Worm (Caenorhabditis elegans) whole organism, L4 larva: ENCODE results near the gene spe-27.

ENCODE experiments used
- F37D6.2 ChIP-seq: sonication (generic microtip); optimal IDR thresholded peaks from 2 replicates; lab custom pipeline; 2016; ENCODE audit warnings: mild to moderate bottlenecking, missing genetic modification characterization, missing compliant biosample characterization
- F44E2.7 ChIP-seq: fragments of 200-800 bp; sonication (Bioruptor generic); IDR thresholded peaks from 2 replicates; pipeline ENCODE4 v2.1.2; 2022; ENCODE audit warnings: missing genetic modification characterization, missing compliant biosample characterization
- R02D3.7 ChIP-seq: fragments of 150-350 bp; sonication (generic microtip); optimal IDR thresholded peaks from 3 replicates; lab custom pipeline; 2014; ENCODE audit warnings: missing biosample characterization, missing genetic modification characterization
- Y105C5A.15 ChIP-seq: fragments of 200-800 bp; sonication (Bioruptor generic); IDR thresholded peaks from 2 replicates; pipeline ENCODE4 v1.3.6; 2022; ENCODE audit warnings: missing genetic modification characterization, missing compliant biosample characterization
- aha-1 ChIP-seq: fragments of 150-350 bp; peaks from one replicate; lab custom pipeline; 2014; ENCODE audit warnings: missing biosample characterization, missing genetic modification characterization
- attf-4 ChIP-seq: sonication (generic microtip); optimal IDR thresholded peaks from 3 replicates; lab custom pipeline; 2017; ENCODE audit warnings: missing biosample characterization, missing genetic modification characterization
- ceh-28 ChIP-seq: fragments of 150-350 bp; optimal IDR thresholded peaks from 2 replicates; lab custom pipeline; 2014; ENCODE audit warnings: missing biosample characterization, missing genetic modification reagents, missing genetic modification characterization
- ces-1 ChIP-seq: fragments of 150-350 bp; sonication (generic microtip); optimal IDR thresholded peaks from 4 replicates; lab custom pipeline; 2014; ENCODE audit warnings: missing biosample characterization, missing genetic modification reagents, missing genetic modification characterization
- daf-16 ChIP-seq, 3 experiments: sonication (generic microtip); optimal IDR thresholded peaks; 2 replicates each; lab custom pipeline; 2016 to 2017; ENCODE audit warnings: missing genetic modification characterization in 3 of 3, missing genetic modification reagents in 3 of 3, mild to moderate bottlenecking in 2 of 3, missing compliant biosample characterization in 2 of 3, missing biosample characterization in 1 of 3, moderate library complexity in 1 of 3
- dmd-9 ChIP-seq: fragments of 200-800 bp; sonication (Bioruptor generic); IDR thresholded peaks from 2 replicates; pipeline ENCODE4 v1.3.6; 2022; ENCODE audit warnings: missing genetic modification reagents, missing genetic modification characterization, missing compliant biosample characterization
- duxl-1 ChIP-seq: sonication (generic microtip); optimal IDR thresholded peaks from 2 replicates; lab custom pipeline; 2016; ENCODE audit warnings: mild to moderate bottlenecking, missing genetic modification characterization, moderate library complexity, missing compliant biosample characterization; ENCODE audit not compliant: poor library complexity
- fkh-10 ChIP-seq: fragments of 150-350 bp; optimal IDR thresholded peaks from 2 replicates; lab custom pipeline; 2014; ENCODE audit warnings: missing biosample characterization, missing genetic modification reagents, missing genetic modification characterization
- hlh-30 ChIP-seq: sonication (generic microtip); optimal IDR thresholded peaks from 2 replicates; lab custom pipeline; 2017; ENCODE audit warnings: antibody characterized with exemption, mild to moderate bottlenecking, missing genetic modification characterization, missing compliant biosample characterization; ENCODE audit not compliant: insufficient read depth
- hmg-1.1 ChIP-seq: fragments of 200-800 bp; sonication (Bioruptor generic); IDR thresholded peaks from 2 replicates; pipeline ENCODE4 v1.3.6; 2022; ENCODE audit warnings: missing genetic modification reagents, missing genetic modification characterization, missing compliant biosample characterization
- lin-13 ChIP-seq: fragments of 150-350 bp; optimal IDR thresholded peaks from 2 replicates; lab custom pipeline; 2014; ENCODE audit warnings: missing biosample characterization, missing genetic modification reagents, missing genetic modification characterization
- lin-39 ChIP-seq: fragments of 150-350 bp; optimal IDR thresholded peaks from 2 replicates; lab custom pipeline; 2014; ENCODE audit warnings: missing biosample characterization, missing genetic modification reagents, missing genetic modification characterization
- lir-3 ChIP-seq: sonication (generic microtip); optimal IDR thresholded peaks from 2 replicates; lab custom pipeline; 2016; ENCODE audit warnings: mild to moderate bottlenecking, missing genetic modification characterization, missing compliant biosample characterization
- madf-5 ChIP-seq, 2 experiments: fragments of 200-800 bp; sonication (Bioruptor generic); IDR thresholded peaks; 2 replicates each; pipeline ENCODE4 v1.3.6; 2022; ENCODE audit warnings: missing compliant biosample characterization in 2 of 2, missing genetic modification characterization in 2 of 2
- mes-2 ChIP-seq: sonication (generic microtip); optimal IDR thresholded peaks from 2 replicates; lab custom pipeline; 2016; ENCODE audit warnings: missing genotype, mild to moderate bottlenecking, missing genetic modification characterization, missing compliant biosample characterization; ENCODE audit not compliant: poor library complexity, severe bottlenecking
- mxl-3 ChIP-seq: fragments of 200-800 bp; sonication (Bioruptor generic); optimal IDR thresholded peaks from 2 replicates; lab custom pipeline; 2018; ENCODE audit warnings: mild to moderate bottlenecking, missing genetic modification characterization, missing compliant biosample characterization
- nhr-25 ChIP-seq: sonication (generic microtip); optimal IDR thresholded peaks from 2 replicates; lab custom pipeline; 2017; ENCODE audit warnings: missing genetic modification characterization, mild to moderate bottlenecking, missing compliant biosample characterization, antibody characterized with exemption, moderate library complexity, borderline replicate concordance; ENCODE audit not compliant: insufficient read depth
- nhr-28 ChIP-seq: fragments of 150-350 bp; optimal IDR thresholded peaks from 2 replicates; lab custom pipeline; 2014; ENCODE audit warnings: missing biosample characterization, missing genetic modification characterization
- php-3 ChIP-seq: fragments of 200-800 bp; sonication (Bioruptor generic); IDR thresholded peaks from 2 replicates; pipeline ENCODE4 v1.3.6; 2022; ENCODE audit warnings: missing genetic modification reagents, missing genetic modification characterization, missing compliant biosample characterization
- saeg-2 ChIP-seq: fragments of 200-800 bp; sonication (Bioruptor generic); IDR thresholded peaks from 2 replicates; pipeline ENCODE4 v1.3.6; 2022; ENCODE audit warnings: missing genetic modification reagents, missing genetic modification characterization, missing compliant biosample characterization
- sdz-12 ChIP-seq: fragments of 200-800 bp; sonication (Bioruptor generic); optimal IDR thresholded peaks from 2 replicates; lab custom pipeline; 2018; ENCODE audit warnings: mild to moderate bottlenecking, missing genetic modification characterization, missing compliant biosample characterization
- skn-1 ChIP-seq: fragments of 150-350 bp; optimal IDR thresholded peaks from 2 replicates; lab custom pipeline; 2014; ENCODE audit warnings: missing biosample characterization, missing genetic modification characterization
- spr-3 ChIP-seq: fragments of 200-800 bp; sonication (Bioruptor generic); optimal IDR thresholded peaks from 2 replicates; lab custom pipeline; 2018; ENCODE audit warnings: mild to moderate bottlenecking, missing genetic modification characterization, missing compliant biosample characterization
- tra-1 ChIP-seq: fragments of 200-800 bp; sonication (Bioruptor generic); IDR thresholded peaks from 2 replicates; pipeline ENCODE4 v1.3.6; 2022; ENCODE audit warnings: missing genetic modification reagents, missing genetic modification characterization, missing compliant biosample characterization
- unc-62 ChIP-seq, 3 experiments: fragments of 150-350 bp in 1 of 3; sonication (generic microtip); optimal IDR thresholded peaks in 2 of 3; peaks in 1 of 3; 1 replicate in 1 of 3; 2 replicates in 2 of 3; lab custom pipeline; 2014 to 2017; ENCODE audit warnings: missing biosample characterization in 3 of 3, missing genetic modification characterization in 3 of 3, missing genetic modification reagents in 3 of 3, missing genotype in 1 of 3
- vab-7 ChIP-seq: fragments of 200-800 bp; sonication (Bioruptor generic); IDR thresholded peaks from 2 replicates; pipeline ENCODE4 v1.3.6; 2022; ENCODE audit warnings: missing genetic modification reagents, missing genetic modification characterization, missing compliant biosample characterization
- zfp-2 ChIP-seq: sonication (generic microtip); optimal IDR thresholded peaks from 2 replicates; lab custom pipeline; 2016; ENCODE audit warnings: mild to moderate bottlenecking, missing genetic modification characterization, missing compliant biosample characterization

The spe-27 gene

ce11 chrIV:5865818-5866217, at the start of gene spe-27:
TSS of gene spe-27 (minus strand) at chrIV:5865918.
- TF ChIP-seq Y105C5A.15 (GFP tag; lab: Robert Waterston, UW), result no peak
- TF ChIP-seq unc-62 (GFP tag; optimal IDR thresholded peaks at IDR 0.05 in 1 of 2; lab: Kevin White, UChicago), result no peak
- no peak for TF ChIP-seq unc-62 (tag; optimal IDR thresholded peaks at IDR 0.05; lab: Kevin White, UChicago)
- TF ChIP-seq nhr-28 (tag; lab: Kevin White, UChicago), result no peak

- TF ChIP-seq ces-1 (GFP tag; lab: Kevin White, UChicago) (peak; percentile 64), saeg-2 (no peak), attf-4 (tag; lab: Kevin White, UChicago) (no peak), zfp-2 (tag; lab: Kevin White, UChicago) (no peak), fkh-10 (peak; percentile 90), nhr-28 (tag; lab: Kevin White, UChicago) (no peak), F44E2.7 (GFP tag; lab: Robert Waterston, UW) (no peak), lin-13 (GFP tag; lab: Kevin White, UChicago) (no peak), hlh-30 (tag; lab: Kevin White, UChicago) (no peak), spr-3 (GFP tag; lab: Kevin White, UChicago) (no peak), F37D6.2 (no peak), hmg-1.1 (no peak), ceh-28 (tag; lab: Kevin White, UChicago) (no peak), sdz-12 (GFP tag; lab: Kevin White, UChicago) (no peak), mxl-3 (no peak), lin-39 (tag; lab: Kevin White, UChicago) (no peak), duxl-1 (tag; lab: Kevin White, UChicago) (no peak), aha-1 (peak; percentile 66), madf-5 (GFP tag; IDR thresholded peaks at IDR 0.05; lab: Robert Waterston, UW) (no peak), tra-1 (GFP tag; lab: Robert Waterston, UW) (no peak), unc-62 (GFP tag; optimal IDR thresholded peaks at IDR 0.05 in 1 of 2; lab: Kevin White, UChicago) (no peak), unc-62 (tag; optimal IDR thresholded peaks at IDR 0.05; lab: Kevin White, UChicago) (no peak)
- TF ChIP-seq, all 104 proteins: peak for 3
Observed at ce11 chrIV:5915152-5915551, 49.4 kb upstream of the spe-27 start.

- no peak for TF ChIP-seq skn-1 (tag; lab: Kevin White, UChicago)
- TF ChIP-seq nhr-25, result no peak
- TF ChIP-seq, all 104 proteins: peak for 0
Observed at ce11 chrIV:5903305-5903778, 37.6 kb upstream of the spe-27 start, which contains the start of gene H04M03.12. TSS of gene H04M03.12 (minus strand) at chrIV:5903355.

- no peak for TF ChIP-seq vab-7 (GFP tag; lab: Robert Waterston, UW)
- TF ChIP-seq ces-1 (GFP tag; lab: Kevin White, UChicago), result peak; percentile 75
Observed at ce11 chrIV:5902730-5903129, 37.0 kb upstream of the spe-27 start.

ce11 chrIV:5896341-5896740, 30.6 kb upstream of the spe-27 start, which contains the start of gene pck-3:
TSS of gene pck-3 (plus strand) at chrIV:5896641.
- TF ChIP-seq php-3, result no peak
- TF ChIP-seq mes-2 (tag; lab: Kevin White, UChicago), result no peak
- no peak for TF ChIP-seq daf-16 (GFP tag; optimal IDR thresholded peaks at IDR 0.05; lab: Kevin White, UChicago)
- no peak for TF ChIP-seq daf-16 (tag; optimal IDR thresholded peaks at IDR 0.05; lab: Kevin White, UChicago)
- TF ChIP-seq zfp-2 (tag; lab: Kevin White, UChicago), result no peak
- TF ChIP-seq ces-1 (GFP tag; lab: Kevin White, UChicago), result no peak
- TF ChIP-seq dmd-9, result no peak
- TF ChIP-seq R02D3.7 (tag; lab: Kevin White, UChicago), result no peak
- no peak for TF ChIP-seq attf-4 (tag; lab: Kevin White, UChicago)
- no peak for TF ChIP-seq Y105C5A.15 (GFP tag; lab: Robert Waterston, UW)
- no peak for TF ChIP-seq lin-13 (GFP tag; lab: Kevin White, UChicago)
- no peak for TF ChIP-seq lir-3 (tag; lab: Kevin White, UChicago)
- TF ChIP-seq, all 104 proteins: peak for 0
